Fruit fly (Drosophila melanogaster) whole organism, embryonic: Measurements from ENCODE around the gene Rpt6.

Source experiments
- Atf3 ChIP-seq: fragments of 200-800 bp; sonication (Bioruptor generic); optimal IDR thresholded peaks from 3 replicates; lab custom pipeline; 2016; ENCODE audit warnings: missing biosample characterization, missing genetic modification characterization
- Bgb ChIP-seq: fragments of 200-800 bp; sonication (Bioruptor generic); IDR thresholded peaks from 2 replicates; pipeline ENCODE4 v1.3.6; 2022; ENCODE audit warnings: missing biosample characterization, missing genetic modification characterization; ENCODE audit not compliant: partially characterized antibody
- Blimp-1 ChIP-seq: fragments of 200-800 bp; sonication (Bioruptor generic); optimal IDR thresholded peaks from 3 replicates; lab custom pipeline; 2018; ENCODE audit warnings: missing biosample characterization, missing genetic modification characterization, mild to moderate bottlenecking, moderate library complexity, missing genetic modification reagents
- CG10462 ChIP-seq: fragments of 200-800 bp; sonication (Bioruptor generic); optimal IDR thresholded peaks from 2 replicates; lab custom pipeline; 2016; ENCODE audit warnings: missing biosample characterization, missing genetic modification characterization
- CG11695 ChIP-seq: fragments of 200-800 bp; sonication (Bioruptor generic); IDR thresholded peaks from 3 replicates; pipeline ENCODE4 v1.3.6; 2022; ENCODE audit warnings: missing biosample characterization, missing genetic modification characterization
- CG12236 ChIP-seq: fragments of 200-800 bp; sonication (Bioruptor generic); optimal IDR thresholded peaks from 2 replicates; lab custom pipeline; 2016; ENCODE audit warnings: missing biosample characterization, missing genetic modification characterization
- CG12391 ChIP-seq: fragments of 200-800 bp; sonication (Bioruptor generic); optimal IDR thresholded peaks from 3 replicates; lab custom pipeline; 2018; ENCODE audit warnings: missing biosample characterization, mild to moderate bottlenecking, missing genetic modification characterization, moderate library complexity
- CG1792 ChIP-seq: fragments of 200-800 bp; sonication (Bioruptor generic); optimal IDR thresholded peaks from 2 replicates; lab custom pipeline; 2016; ENCODE audit warnings: missing biosample characterization, missing genetic modification characterization
- CG2712 ChIP-seq: fragments of 200-800 bp; optimal IDR thresholded peaks from 3 replicates; lab custom pipeline; 2019; ENCODE audit warnings: missing biosample characterization, mild to moderate bottlenecking, missing genetic modification characterization, moderate library complexity
- CG2889 ChIP-seq: fragments of 200-800 bp; sonication (Bioruptor generic); IDR thresholded peaks from 3 replicates; pipeline ENCODE4 v1.3.6; 2022; ENCODE audit warnings: missing biosample characterization, missing genetic modification characterization
- CG31224 ChIP-seq: fragments of 200-800 bp; sonication (Bioruptor generic); IDR thresholded peaks from 2 replicates; pipeline ENCODE4 v1.3.6; 2022; ENCODE audit warnings: missing biosample characterization, missing genetic modification characterization
- CG32772 ChIP-seq: fragments of 200-800 bp; sonication (Bioruptor generic); IDR thresholded peaks from 2 replicates; pipeline ENCODE4 v1.3.6; 2022; ENCODE audit warnings: missing biosample characterization, missing genetic modification characterization
- CG3407 ChIP-seq: fragments of 200-800 bp; sonication (Bioruptor generic); optimal IDR thresholded peaks from 2 replicates; lab custom pipeline; 2018; ENCODE audit warnings: missing biosample characterization, mild to moderate bottlenecking, missing genetic modification characterization
- CG42726 ChIP-seq: fragments of 200-800 bp; sonication (Bioruptor generic); IDR thresholded peaks from 2 replicates; pipeline ENCODE4 v1.3.6; 2022; ENCODE audit warnings: missing biosample characterization, missing genetic modification characterization; ENCODE audit not compliant: partially characterized antibody
- CG4820 ChIP-seq: fragments of 200-800 bp; sonication (Bioruptor generic); optimal IDR thresholded peaks from 3 replicates; lab custom pipeline; 2016; ENCODE audit warnings: missing biosample characterization, missing genetic modification characterization
- CG5953 ChIP-seq: fragments of 200-800 bp; sonication (Bioruptor generic); IDR thresholded peaks from 2 replicates; pipeline ENCODE4 v1.3.6; 2022; ENCODE audit warnings: missing biosample characterization, missing genetic modification characterization
- CG8281 ChIP-seq: fragments of 200-800 bp; sonication (Bioruptor generic); optimal IDR thresholded peaks from 2 replicates; lab custom pipeline; 2018; ENCODE audit warnings: missing biosample characterization, mild to moderate bottlenecking, missing genetic modification characterization, moderate library complexity
- CG9876 ChIP-seq: fragments of 200-800 bp; sonication (Bioruptor generic); optimal IDR thresholded peaks from 2 replicates; lab custom pipeline; 2016; ENCODE audit warnings: missing biosample characterization, missing genetic modification characterization
- CTCF ChIP-seq: fragments of 200-800 bp; sonication (Bioruptor generic); optimal IDR thresholded peaks from 2 replicates; lab custom pipeline; 2017; ENCODE audit warnings: missing biosample characterization, mild to moderate bottlenecking, missing genetic modification characterization, moderate library complexity
- Dbx ChIP-seq: fragments of 200-800 bp; sonication (Bioruptor generic); IDR thresholded peaks from 3 replicates; pipeline ENCODE4 v1.3.6; 2022; ENCODE audit warnings: missing biosample characterization, missing genetic modification characterization
- Dek ChIP-seq: fragments of 200-800 bp; sonication (Bioruptor generic); optimal IDR thresholded peaks from 3 replicates; lab custom pipeline; 2019; ENCODE audit warnings: missing biosample characterization, mild to moderate bottlenecking, missing genetic modification characterization, moderate library complexity
- Fer3 ChIP-seq: fragments of 200-800 bp; sonication (Bioruptor generic); optimal IDR thresholded peaks from 2 replicates; lab custom pipeline; 2018; ENCODE audit warnings: missing biosample characterization, mild to moderate bottlenecking, missing genetic modification characterization, moderate library complexity
- Gsc ChIP-seq: fragments of 200-800 bp; sonication (Bioruptor generic); IDR thresholded peaks from 2 replicates; pipeline ENCODE4 v1.3.6; 2022; ENCODE audit warnings: missing biosample characterization, missing genetic modification characterization
- H2.0 ChIP-seq: fragments of 200-800 bp; sonication (Bioruptor generic); IDR thresholded peaks from 2 replicates; pipeline ENCODE4 v1.3.6; 2022; ENCODE audit warnings: missing biosample characterization, missing genetic modification characterization
- HmgD ChIP-seq: fragments of 200-800 bp; sonication (Bioruptor generic); optimal IDR thresholded peaks from 3 replicates; lab custom pipeline; 2016; ENCODE audit warnings: missing biosample characterization, missing genetic modification characterization
- Hsf ChIP-seq: fragments of 200-800 bp; sonication (Bioruptor generic); optimal IDR thresholded peaks from 3 replicates; lab custom pipeline; 2016; ENCODE audit warnings: missing biosample characterization, missing genetic modification characterization
- Med ChIP-seq: fragments of 200-800 bp; sonication (Bioruptor generic); peaks from one replicate; lab custom pipeline; 2016; ENCODE audit warnings: missing biosample characterization, missing genetic modification characterization, mild to moderate bottlenecking, inconsistent platforms, moderate library complexity
- Nf-YB ChIP-seq: fragments of 200-800 bp; sonication (Bioruptor generic); optimal IDR thresholded peaks from 3 replicates; lab custom pipeline; 2019; ENCODE audit warnings: missing biosample characterization, mild to moderate bottlenecking, missing genetic modification characterization, moderate library complexity
- Oli ChIP-seq: fragments of 200-800 bp; sonication (Bioruptor generic); optimal IDR thresholded peaks from 2 replicates; lab custom pipeline; 2018; ENCODE audit warnings: missing biosample characterization, mild to moderate bottlenecking, missing genetic modification characterization, moderate library complexity
- Rfx ChIP-seq: fragments of 200-800 bp; sonication (Bioruptor generic); IDR thresholded peaks from 2 replicates; pipeline ENCODE4 v1.3.6; 2022; ENCODE audit warnings: missing biosample characterization, missing genetic modification characterization
- Xbp1 ChIP-seq: fragments of 200-800 bp; sonication (Bioruptor generic); optimal IDR thresholded peaks from 3 replicates; lab custom pipeline; 2016; ENCODE audit warnings: missing biosample characterization, mild to moderate bottlenecking, missing genetic modification characterization
- aop ChIP-seq: fragments of 200-800 bp; sonication (Bioruptor generic); IDR thresholded peaks from 2 replicates; pipeline ENCODE4 v1.3.6; 2022; ENCODE audit warnings: missing biosample characterization, missing genetic modification characterization
- ato ChIP-seq: fragments of 200-800 bp; sonication (Bioruptor generic); IDR thresholded peaks from 2 replicates; pipeline ENCODE4 v1.3.6; 2022; ENCODE audit warnings: missing biosample characterization, missing genetic modification characterization; ENCODE audit not compliant: partially characterized antibody
- bcd ChIP-seq: fragments of 200-800 bp; sonication (Bioruptor generic); optimal IDR thresholded peaks from 2 replicates; lab custom pipeline; 2017; ENCODE audit warnings: missing biosample characterization, mild to moderate bottlenecking, missing genetic modification characterization
- br ChIP-seq: fragments of >200 bp; optimal IDR thresholded peaks from 2 replicates; lab custom pipeline; 2017
- cg ChIP-seq: fragments of 200-800 bp; sonication (Bioruptor generic); optimal IDR thresholded peaks from 3 replicates; lab custom pipeline; 2019; ENCODE audit warnings: missing biosample characterization, mild to moderate bottlenecking, missing genetic modification characterization, moderate library complexity
- dan ChIP-seq: fragments of 200-800 bp; sonication (Bioruptor generic); IDR thresholded peaks from 2 replicates; pipeline ENCODE4 v1.3.6; 2022; ENCODE audit warnings: missing biosample characterization, missing genetic modification characterization
- disco-r ChIP-seq: fragments of 200-800 bp; sonication (Bioruptor generic); optimal IDR thresholded peaks from 2 replicates; lab custom pipeline; 2016; ENCODE audit warnings: missing biosample characterization, missing genetic modification characterization
- fu2 ChIP-seq: fragments of 200-800 bp; sonication (Bioruptor generic); optimal IDR thresholded peaks from 2 replicates; lab custom pipeline; 2016; ENCODE audit warnings: missing biosample characterization, missing genetic modification characterization
- gem ChIP-seq: fragments of 200-800 bp; sonication (Bioruptor generic); optimal IDR thresholded peaks from 2 replicates; lab custom pipeline; 2019; ENCODE audit warnings: missing biosample characterization, mild to moderate bottlenecking, missing genetic modification characterization, moderate library complexity
- gfzf ChIP-seq: fragments of 200-800 bp; sonication (Bioruptor generic); optimal IDR thresholded peaks from 2 replicates; lab custom pipeline; 2016; ENCODE audit warnings: missing biosample characterization, mild to moderate bottlenecking, missing genetic modification characterization, moderate library complexity
- gsb ChIP-seq: fragments of 200-800 bp; sonication (Bioruptor generic); IDR thresholded peaks from 2 replicates; pipeline ENCODE4 v1.3.6; 2022; ENCODE audit warnings: missing biosample characterization, missing genetic modification characterization
- hb ChIP-seq: fragments of 200-800 bp; sonication (Bioruptor generic); IDR thresholded peaks from 3 replicates; pipeline ENCODE4 v1.3.6; 2022; ENCODE audit warnings: missing biosample characterization, missing genetic modification characterization; ENCODE audit not compliant: partially characterized antibody
- hth ChIP-seq: fragments of >200 bp; optimal IDR thresholded peaks from 2 replicates; lab custom pipeline; 2017; ENCODE audit warnings: inconsistent platforms
- ken ChIP-seq: fragments of 200-800 bp; sonication (Bioruptor generic); IDR thresholded peaks from 3 replicates; pipeline ENCODE4 v1.3.6; 2022; ENCODE audit warnings: missing biosample characterization, missing genetic modification characterization
- lbe ChIP-seq: fragments of 200-800 bp; sonication (Bioruptor generic); optimal IDR thresholded peaks from 2 replicates; lab custom pipeline; 2016; ENCODE audit warnings: missing biosample characterization, mild to moderate bottlenecking, missing genetic modification characterization
- mirr ChIP-seq: fragments of 200-800 bp; sonication (Bioruptor generic); optimal IDR thresholded peaks from 3 replicates; lab custom pipeline; 2018; ENCODE audit warnings: missing biosample characterization, mild to moderate bottlenecking, missing genetic modification characterization
- otp ChIP-seq: fragments of 200-800 bp; sonication (Bioruptor generic); IDR thresholded peaks from 3 replicates; pipeline ENCODE4, ENCODE4 v1.3.6; 2022; ENCODE audit warnings: missing biosample characterization, missing genetic modification characterization
- pnt ChIP-seq: fragments of 200-800 bp; sonication (Bioruptor generic); optimal IDR thresholded peaks from 3 replicates; lab custom pipeline; 2016; ENCODE audit warnings: missing biosample characterization, missing genetic modification characterization
- pum ChIP-seq: fragments of 200-800 bp; sonication (Bioruptor generic); optimal IDR thresholded peaks from 2 replicates; lab custom pipeline; 2016; ENCODE audit warnings: missing biosample characterization, missing genetic modification characterization
- rib ChIP-seq: fragments of 200-800 bp; sonication (Bioruptor generic); IDR thresholded peaks from 2 replicates; pipeline ENCODE4 v1.3.6; 2022; ENCODE audit warnings: missing biosample characterization, missing genetic modification characterization
- sd ChIP-seq: fragments of 200-800 bp; sonication (Bioruptor generic); optimal IDR thresholded peaks from 3 replicates; lab custom pipeline; 2018; ENCODE audit warnings: missing biosample characterization, mild to moderate bottlenecking, missing genetic modification characterization, moderate library complexity
- z ChIP-seq: fragments of 200-800 bp; sonication (Bioruptor generic); IDR thresholded peaks from 3 replicates; pipeline ENCODE4 v1.3.6; 2022; ENCODE audit warnings: missing biosample characterization, missing genetic modification characterization
- zfh2 ChIP-seq: fragments of 200-800 bp; sonication (Bioruptor generic); optimal IDR thresholded peaks from 2 replicates; lab custom pipeline; 2016; ENCODE audit warnings: missing biosample characterization, missing genetic modification characterization

Gene Rpt6

DNA sequence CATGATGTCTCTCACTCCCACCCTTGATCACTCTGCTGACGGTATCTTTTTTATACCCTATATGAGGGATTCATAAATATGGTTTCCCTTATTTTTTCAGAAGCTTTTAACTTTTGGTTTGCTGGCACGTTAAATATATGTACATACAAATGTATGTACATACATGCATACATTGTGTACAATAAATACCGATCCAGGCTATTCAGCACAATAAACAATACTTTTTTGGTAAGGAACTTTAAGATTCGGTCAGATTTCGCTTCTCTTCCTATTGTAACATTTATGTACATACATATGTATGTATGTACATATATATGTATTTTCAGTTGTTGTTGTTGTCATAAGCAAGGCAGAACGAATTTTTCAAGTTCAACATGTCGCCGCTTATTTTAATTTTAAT, 33.8 kb upstream of the Rpt6 start (continued):
- no peak for TF ChIP-seq CG12391 (tag; lab: Kevin White, UChicago)
- TF ChIP-seq CG31224 (GFP tag; lab: Robert Waterston, UW): no peak
- no peak for TF ChIP-seq sd (tag; lab: Kevin White, UChicago)
- TF ChIP-seq CG1792 (GFP tag; lab: Kevin White, UChicago): no peak
- TF ChIP-seq Atf3: no peak
- TF ChIP-seq CG4820 (GFP tag; lab: Kevin White, UChicago): no peak
- TF ChIP-seq Gsc: no peak
- TF ChIP-seq z (GFP tag; lab: Robert Waterston, UW): no peak
- no peak for TF ChIP-seq HmgD (GFP tag; lab: Kevin White, UChicago)
- no peak for TF ChIP-seq mirr (GFP tag; lab: Kevin White, UChicago)
- peak; percentile 18 for TF ChIP-seq Blimp-1 (GFP tag; lab: Kevin White, UChicago)
- TF ChIP-seq gsb: peak; percentile 34; the same call in 1 of the 2 replicates
- no peak for TF ChIP-seq zfh2 (GFP tag; lab: Kevin White, UChicago)
- no peak for TF ChIP-seq bcd
- TF ChIP-seq Rfx (GFP tag; lab: Robert Waterston, UW): peak; percentile 76
- no peak for TF ChIP-seq CG11695 (GFP tag; lab: Robert Waterston, UW)
- no peak for TF ChIP-seq CG32772 (GFP tag; lab: Robert Waterston, UW)
- no peak for TF ChIP-seq cg (GFP tag; lab: Kevin White, UChicago)
- no peak for TF ChIP-seq Hsf (GFP tag; lab: Kevin White, UChicago)
- no peak for TF ChIP-seq Xbp1 (GFP tag; lab: Kevin White, UChicago)
- no peak for TF ChIP-seq CG12236 (GFP tag; lab: Kevin White, UChicago)
- TF ChIP-seq disco-r: no peak
- TF ChIP-seq Bgb (GFP tag; lab: Robert Waterston, UW): no peak
- TF ChIP-seq otp: no peak
- no peak for TF ChIP-seq ken
- no peak for TF ChIP-seq fu2
- no peak for TF ChIP-seq hb (GFP tag; lab: Robert Waterston, UW)
- no peak for TF ChIP-seq CG2889 (GFP tag; lab: Robert Waterston, UW)
- no peak for TF ChIP-seq CG8281
- no peak for TF ChIP-seq Oli (tag; lab: Kevin White, UChicago)
- no peak for TF ChIP-seq dan
- TF ChIP-seq Fer3 (tag; lab: Kevin White, UChicago): no peak
- TF ChIP-seq hth (lab: Kevin White, UChicago): no peak
- TF ChIP-seq CTCF (GFP tag; lab: Kevin White, UChicago): no peak
- TF ChIP-seq Nf-YB (GFP tag; lab: Kevin White, UChicago): no peak
- no peak for TF ChIP-seq CG3407 (GFP tag; lab: Kevin White, UChicago)
- peak; percentile 29; the same call in 1 of the 2 replicates for TF ChIP-seq H2.0 (GFP tag; lab: Robert Waterston, UW)
- TF ChIP-seq pum (GFP tag; lab: Kevin White, UChicago): no peak
- no peak for TF ChIP-seq gfzf (GFP tag; lab: Kevin White, UChicago)
- no peak for TF ChIP-seq CG9876
- no peak for TF ChIP-seq pnt (GFP tag; lab: Kevin White, UChicago)
- no peak for TF ChIP-seq lbe (GFP tag; lab: Kevin White, UChicago)
- no peak for TF ChIP-seq rib (GFP tag; lab: Robert Waterston, UW)
- TF ChIP-seq CG42726 (GFP tag; lab: Robert Waterston, UW): no peak
- no peak for TF ChIP-seq br (lab: Kevin White, UChicago)
- no peak for TF ChIP-seq Dbx (GFP tag; lab: Robert Waterston, UW)
- TF ChIP-seq CG2712 (tag; lab: Kevin White, UChicago): no peak
- peak; percentile 57 for TF ChIP-seq Med (GFP tag; lab: Kevin White, UChicago)
- no peak for TF ChIP-seq Dek (tag; lab: Kevin White, UChicago)
- peak; percentile 35 for TF ChIP-seq gem (tag; lab: Kevin White, UChicago)
- TF ChIP-seq CG5953 (GFP tag; lab: Robert Waterston, UW): no peak
- TF ChIP-seq ato (GFP tag; lab: Robert Waterston, UW): no peak
- TF ChIP-seq aop (GFP tag; lab: Robert Waterston, UW): no peak
- TF ChIP-seq CG10462 (GFP tag; lab: Kevin White, UChicago): no peak
